Fruit fly (Drosophila melanogaster): Measurements from ENCODE around the gene CG18094.

CG18094 gene

DNA sequence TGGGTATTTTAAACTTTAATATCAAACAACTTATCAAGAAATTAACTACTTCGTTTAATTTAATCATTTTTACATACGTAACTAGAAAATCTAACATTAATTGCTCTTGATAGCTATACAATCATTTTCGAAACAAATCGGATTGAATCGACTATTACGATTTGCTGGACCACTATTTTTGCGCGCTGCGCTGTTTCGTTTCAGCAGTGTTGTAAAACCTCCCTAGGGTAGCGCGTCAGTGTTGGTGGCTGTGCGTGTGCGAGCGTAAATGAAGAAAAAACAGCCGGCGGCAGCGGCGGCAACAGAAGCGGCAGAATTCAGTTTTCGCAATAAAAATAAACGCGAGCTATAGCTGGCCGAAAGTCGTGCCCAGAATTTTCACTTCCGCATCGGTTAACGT is 43.2 kb downstream of the CG18094 start, which contains the start of gene CG33116 (continued):
- TF ChIP-seq CG15269 (tag; optimal IDR thresholded peaks at IDR 0.05) = peak; percentile 80
- peak; percentile 80 for TF ChIP-seq unpg (GFP tag; optimal IDR thresholded peaks at IDR 0.05)
- peak; percentile 63 for TF ChIP-seq gsb (GFP tag; IDR thresholded peaks at IDR 0.05)
- TF ChIP-seq scrt (GFP tag; optimal IDR thresholded peaks at IDR 0.05) = peak; percentile 72
- peak; percentile 80 for TF ChIP-seq Sin3A (optimal IDR thresholded peaks at IDR 0.05)
- TF ChIP-seq esg (GFP tag; conservative IDR thresholded peaks at IDR 0.05) = no peak
- peak; percentile 52 for TF ChIP-seq Abd-B (GFP tag; optimal IDR thresholded peaks at IDR 0.05)
- peak; percentile 82 for TF ChIP-seq caup (GFP tag; optimal IDR thresholded peaks at IDR 0.05; ENCODE audit: severe bottlenecking)
- TF ChIP-seq Hand (GFP tag; optimal IDR thresholded peaks at IDR 0.05) = peak; percentile 20
- peak; percentile 55 for TF ChIP-seq CG12236 (GFP tag; optimal IDR thresholded peaks at IDR 0.05)
- TF ChIP-seq CG30020 (tag; optimal IDR thresholded peaks at IDR 0.05) = peak; percentile 61
- peak; percentile 83 for TF ChIP-seq CG3847 (GFP tag; IDR thresholded peaks at IDR 0.05)
- TF ChIP-seq CG31441 (GFP tag; IDR thresholded peaks at IDR 0.05) = peak; percentile 85
- TF ChIP-seq disco-r (GFP tag; optimal IDR thresholded peaks at IDR 0.05) = peak; percentile 66
- TF ChIP-seq psq (GFP tag; optimal IDR thresholded peaks at IDR 0.05) = peak; percentile 46
- peak; percentile 87 for TF ChIP-seq mam (GFP tag; optimal IDR thresholded peaks at IDR 0.05)
- peak; percentile 71 for TF ChIP-seq CG14441 (GFP tag; IDR thresholded peaks at IDR 0.05)
- TF ChIP-seq CG1529 (GFP tag; optimal IDR thresholded peaks at IDR 0.05) = peak; percentile 76
- TF ChIP-seq E2f1 (GFP tag; IDR thresholded peaks at IDR 0.05) = peak; percentile 72
- peak; percentile 23 for TF ChIP-seq HLHmδ (GFP tag; optimal IDR thresholded peaks at IDR 0.05)
- peak; percentile 42 for TF ChIP-seq Deaf1 (tag; optimal IDR thresholded peaks at IDR 0.05)
- peak; percentile 44 for TF ChIP-seq CG14965 (GFP tag; optimal IDR thresholded peaks at IDR 0.05; ENCODE audit: borderline replicate concordance)
- TF ChIP-seq CG12299 (tag; optimal IDR thresholded peaks at IDR 0.05) = peak; percentile 45
- TF ChIP-seq cad (GFP tag; optimal IDR thresholded peaks at IDR 0.05) = no peak
- no peak for TF ChIP-seq CG2129 (GFP tag; IDR thresholded peaks at IDR 0.05; ENCODE audit: partially characterized antibody)
- peak; percentile 44 for TF ChIP-seq Lhr (GFP tag; optimal IDR thresholded peaks at IDR 0.05)
- TF ChIP-seq CG14860 (GFP tag; IDR thresholded peaks at IDR 0.05; ENCODE audit: partially characterized antibody) = no peak
- peak; percentile 39 for TF ChIP-seq ftz-f1 (GFP tag; optimal IDR thresholded peaks at IDR 0.05)
- TF ChIP-seq hth (optimal IDR thresholded peaks at IDR 0.05) = no peak
- no peak for TF ChIP-seq Lpt (GFP tag; optimal IDR thresholded peaks at IDR 0.05)
- peak; percentile 81 for TF ChIP-seq dmrt11E (tag; optimal IDR thresholded peaks at IDR 0.05)
- peak; percentile 85 for TF ChIP-seq Myb (GFP tag; optimal IDR thresholded peaks at IDR 0.05)
- TF ChIP-seq salm (tag; optimal IDR thresholded peaks at IDR 0.05) = peak; percentile 67
- TF ChIP-seq Asciz (GFP tag; optimal IDR thresholded peaks at IDR 0.05) = peak; percentile 68
- peak; percentile 89 for TF ChIP-seq lilli (GFP tag; optimal IDR thresholded peaks at IDR 0.05)
- peak; percentile 75 for TF ChIP-seq ATbp (GFP tag; optimal IDR thresholded peaks at IDR 0.05)
- peak; percentile 41 for TF ChIP-seq CG15479 (GFP tag; optimal IDR thresholded peaks at IDR 0.05)
- peak; percentile 75 for TF ChIP-seq ttk (GFP tag; IDR thresholded peaks at IDR 0.05)
- TF ChIP-seq Kr (GFP tag; optimal IDR thresholded peaks at IDR 0.05) = no peak
- TF ChIP-seq her (GFP tag; optimal IDR thresholded peaks at IDR 0.05) = peak; percentile 82
- peak; percentile 90 for TF ChIP-seq chn (GFP tag; optimal IDR thresholded peaks at IDR 0.05)
- TF ChIP-seq Bdp1 (GFP tag; optimal IDR thresholded peaks at IDR 0.05) = peak; percentile 70
- TF ChIP-seq dysf (GFP tag; IDR thresholded peaks at IDR 0.05) = peak; percentile 80
- peak; percentile 64 for TF ChIP-seq CG6689 (GFP tag; IDR thresholded peaks at IDR 0.05)
- TF ChIP-seq HLH54F (GFP tag; optimal IDR thresholded peaks at IDR 0.05) = peak; percentile 92
- no peak for TF ChIP-seq HLH4C (GFP tag; IDR thresholded peaks at IDR 0.05; ENCODE audit: partially characterized antibody)
- peak; percentile 88 for TF ChIP-seq fu2 (GFP tag; optimal IDR thresholded peaks at IDR 0.05)
- peak; percentile 75 for TF ChIP-seq CG1602 (GFP tag; optimal IDR thresholded peaks at IDR 0.05)
- TF ChIP-seq peb (GFP tag; IDR thresholded peaks at IDR 0.05) = peak; percentile 24; the same call in 1 of the 2 replicates
- peak; percentile 76 for TF ChIP-seq cg (GFP tag; optimal IDR thresholded peaks at IDR 0.05)
- TF ChIP-seq dpn (GFP tag; optimal IDR thresholded peaks at IDR 0.05) = peak; percentile 86 to 87
